Worm (Caenorhabditis elegans): ENCODE results near the gene sru-15.

DNA sequence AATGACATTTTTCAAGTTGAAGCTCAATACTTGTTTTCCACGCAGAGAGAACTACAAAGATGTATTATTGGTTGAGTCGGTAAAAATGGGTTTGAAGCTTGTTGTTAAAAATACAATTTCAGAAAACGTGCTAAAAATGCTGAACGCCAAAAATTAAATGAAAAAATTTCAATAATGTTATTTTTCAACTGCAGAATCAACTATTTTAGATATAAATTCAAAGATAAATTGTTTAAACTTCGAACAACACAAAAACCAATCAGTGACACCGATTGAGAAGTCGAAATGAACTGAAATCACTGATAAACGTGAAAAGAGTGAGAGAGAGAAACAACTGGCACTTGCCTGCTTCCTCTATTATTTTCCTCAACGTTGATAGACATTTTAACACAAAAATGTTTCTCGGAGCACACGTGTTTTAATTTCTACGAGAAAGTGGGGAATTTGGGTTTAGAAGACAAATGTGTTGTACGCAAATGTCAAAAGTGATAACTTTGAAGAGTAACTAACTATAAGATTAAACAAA is 8.5 kb upstream of the sru-15 start, which contains the start of gene T02D1.8:
- TF ChIP-seq nhr-90 (tag; optimal IDR thresholded peaks at IDR 0.05) (no peak), madf-8 (GFP tag; conservative IDR thresholded peaks at IDR 0.05) (no peak)

All from whole organism, young adult.